Fruit fly (Drosophila melanogaster): ENCODE data around the gene CG5068.

CG5068 gene

dm6 chr3L:9033999-9034626 is 47.6 kb downstream of the CG5068 start (continued):
- TF ChIP-seq CG4318 (GFP tag; optimal IDR thresholded peaks at IDR 0.05) (no peak), Hr4 (GFP tag; optimal IDR thresholded peaks at IDR 0.05) (no peak), ss (GFP tag; optimal IDR thresholded peaks at IDR 0.05) (peak; percentile 29 to 58), dac (GFP tag; optimal IDR thresholded peaks at IDR 0.05) (no peak), CG8319 (GFP tag; optimal IDR thresholded peaks at IDR 0.05) (peak; percentile 66), Ets21C (GFP tag; optimal IDR thresholded peaks at IDR 0.05) (peak; percentile 24), CG11294 (GFP tag; IDR thresholded peaks at IDR 0.05) (no peak), fkh (GFP tag; optimal IDR thresholded peaks at IDR 0.05) (no peak), CG3032 (tag; optimal IDR thresholded peaks at IDR 0.05) (no peak), CG3919 (GFP tag; optimal IDR thresholded peaks at IDR 0.05) (peak; percentile 84), Ets96B (tag; optimal IDR thresholded peaks at IDR 0.05) (peak; percentile 71), Met (GFP tag; optimal IDR thresholded peaks at IDR 0.05) (peak; percentile 72), OdsH (GFP tag; optimal IDR thresholded peaks at IDR 0.05) (peak; percentile 46), CG7368 (GFP tag; optimal IDR thresholded peaks at IDR 0.05) (peak; percentile 73), dsx (GFP tag; optimal IDR thresholded peaks at IDR 0.05; ENCODE audit: poor library complexity, severe bottlenecking) (peak; percentile 29)

dm6 chr3L:9037608-9038007 is 51.1 kb downstream of the CG5068 start:
- TF ChIP-seq CG3032 (tag; optimal IDR thresholded peaks at IDR 0.05), result no peak
- TF ChIP-seq CG34406 (GFP tag; optimal IDR thresholded peaks at IDR 0.05), result no peak
- no peak for TF ChIP-seq lz (GFP tag; optimal IDR thresholded peaks at IDR 0.05)
- TF ChIP-seq CG8632 (GFP tag; optimal IDR thresholded peaks at IDR 0.05), result no peak
- TF ChIP-seq CG10631 (GFP tag; optimal IDR thresholded peaks at IDR 0.05), result no peak

All from whole organism, prepupa.